Worm (Caenorhabditis elegans): ENCODE results near the gene Y75B7AL.2.
A peak's percentile ranks its signal among the peaks of the same experiment; 100 is the strongest.

Gene Y75B7AL.2

DNA sequence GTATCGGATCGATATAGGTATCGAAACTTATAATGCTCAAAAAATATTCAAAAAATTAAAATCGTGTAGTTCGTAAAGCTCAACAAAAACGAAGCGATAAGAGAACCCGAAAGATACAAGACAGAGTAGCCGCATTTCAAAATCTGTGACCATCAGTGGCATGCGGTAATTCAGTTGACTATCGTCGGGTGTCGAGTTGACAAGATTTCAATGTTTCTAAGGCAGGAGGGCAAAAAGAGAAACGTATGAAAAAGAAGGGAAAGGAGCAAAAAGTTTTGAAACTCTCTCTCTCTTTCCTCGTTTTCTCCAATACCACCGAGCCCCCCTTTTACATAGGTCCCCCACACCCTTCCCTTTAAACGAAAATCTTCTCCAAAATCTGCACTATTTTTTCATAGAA is 36.2 kb downstream of the Y75B7AL.2 start:
- TF ChIP-seq unc-62 (GFP tag; optimal IDR thresholded peaks at IDR 0.05), result no peak
- TF ChIP-seq pha-4 (tag; optimal IDR thresholded peaks at IDR 0.05), result no peak
- peak; percentile 40 for TF ChIP-seq fkh-10 (GFP tag; optimal IDR thresholded peaks at IDR 0.05)
- TF ChIP-seq ZK546.5 (tag; optimal IDR thresholded peaks at IDR 0.05), result no peak
- no peak for TF ChIP-seq elt-1 (tag; optimal IDR thresholded peaks at IDR 0.05)

DNA sequence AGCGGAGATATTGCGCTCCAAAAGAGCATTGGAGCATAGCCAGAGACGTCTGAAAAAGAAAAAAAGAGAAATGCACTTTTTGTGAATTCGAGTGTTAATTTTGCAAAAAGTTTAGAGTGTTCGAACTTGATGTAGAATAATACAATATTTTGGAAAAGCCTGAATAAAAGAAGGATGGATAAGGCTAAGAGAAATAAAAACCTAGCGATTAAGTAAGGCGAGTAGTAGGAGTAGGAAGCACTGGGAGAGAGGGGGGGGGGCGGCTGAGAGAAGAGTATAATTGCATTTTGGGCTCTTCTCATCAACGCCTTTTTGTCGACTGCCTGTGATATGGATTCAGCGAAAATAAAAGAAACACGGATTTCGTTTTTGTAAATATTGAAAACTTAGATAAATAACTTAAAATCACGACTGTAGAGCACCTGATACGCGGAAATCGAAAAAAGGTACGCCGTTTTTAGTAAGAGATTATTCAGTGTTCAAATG is 40.0 kb downstream of the Y75B7AL.2 start, which contains the start of gene F16B3.3:
Gene F16B3.3 (minus strand): TSS at position 51 of the 486 bp plus-strand sequence.
- TF ChIP-seq mml-1 (tag; optimal IDR thresholded peaks at IDR 0.05), result no peak
- TF ChIP-seq nhr-12 (tag; optimal IDR thresholded peaks at IDR 0.05), result no peak
- no peak for TF ChIP-seq aly-2 (tag; optimal IDR thresholded peaks at IDR 0.05)
- TF ChIP-seq nhr-76 (tag; optimal IDR thresholded peaks at IDR 0.05), result no peak
- no peak for TF ChIP-seq tbx-2 (tag; optimal IDR thresholded peaks at IDR 0.05)
- TF ChIP-seq fkh-2 (tag; optimal IDR thresholded peaks at IDR 0.05), result no peak
- no peak for TF ChIP-seq nhr-28 (tag; optimal IDR thresholded peaks at IDR 0.05)
- TF ChIP-seq nhr-43 (tag; optimal IDR thresholded peaks at IDR 0.05; ENCODE audit: poor library complexity, severe bottlenecking), result no peak
- no peak for TF ChIP-seq eor-1 (tag; optimal IDR thresholded peaks at IDR 0.05)
- TF ChIP-seq mdl-1 (tag; optimal IDR thresholded peaks at IDR 0.05), result no peak
- no peak for TF ChIP-seq unc-62 (GFP tag; optimal IDR thresholded peaks at IDR 0.05)
- no peak for TF ChIP-seq zag-1 (tag; optimal IDR thresholded peaks at IDR 0.05)
- TF ChIP-seq egl-27 (tag; optimal IDR thresholded peaks at IDR 0.05), result no peak
- no peak for TF ChIP-seq ceh-16 (tag; optimal IDR thresholded peaks at IDR 0.05)
- no peak for TF ChIP-seq fkh-10 (GFP tag; optimal IDR thresholded peaks at IDR 0.05)

DNA sequence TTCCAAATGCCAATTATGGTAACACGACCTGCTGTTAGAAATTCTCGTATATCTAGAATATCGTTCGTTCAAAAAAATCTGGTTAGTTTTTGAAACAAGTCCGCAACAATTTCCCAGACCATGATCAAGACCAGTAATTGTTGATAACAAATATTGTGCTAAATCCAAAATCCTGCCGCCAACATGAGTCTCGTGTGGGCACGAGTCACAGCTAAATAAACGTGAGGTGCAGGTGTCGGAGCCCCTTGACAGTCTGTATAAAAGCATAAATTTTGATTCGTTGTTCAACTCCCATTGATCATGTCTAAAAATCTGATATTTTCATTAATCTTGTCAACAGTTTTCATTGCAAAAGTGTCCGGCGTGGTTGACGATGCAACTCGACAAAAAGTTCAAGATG is 43.1 kb downstream of the Y75B7AL.2 start, which contains the start of gene F16B3.2:
Gene F16B3.2 (plus strand): TSS at position 301 of the 400 bp plus-strand sequence.
- TF ChIP-seq jun-1 (tag; optimal IDR thresholded peaks at IDR 0.05) (no peak), pha-4 (tag; optimal IDR thresholded peaks at IDR 0.05) (no peak), lin-39 (tag; optimal IDR thresholded peaks at IDR 0.05) (no peak), skn-1 (tag; optimal IDR thresholded peaks at IDR 0.05) (no peak), ceh-9 (tag; optimal IDR thresholded peaks at IDR 0.05) (no peak), elt-3 (tag; optimal IDR thresholded peaks at IDR 0.05) (no peak), fkh-10 (GFP tag; optimal IDR thresholded peaks at IDR 0.05) (no peak), ceh-16 (tag; optimal IDR thresholded peaks at IDR 0.05) (no peak), ZK546.5 (tag; optimal IDR thresholded peaks at IDR 0.05) (no peak), daf-12 (tag; optimal IDR thresholded peaks at IDR 0.05) (no peak), elt-2 (tag; optimal IDR thresholded peaks at IDR 0.05) (no peak), ceh-28 (tag; optimal IDR thresholded peaks at IDR 0.05) (no peak), lin-15B (tag; optimal IDR thresholded peaks at IDR 0.05) (no peak), tbx-2 (tag; optimal IDR thresholded peaks at IDR 0.05) (no peak), unc-62 (GFP tag; optimal IDR thresholded peaks at IDR 0.05) (no peak), nhr-28 (tag; optimal IDR thresholded peaks at IDR 0.05) (no peak), R02D3.7 (tag; optimal IDR thresholded peaks at IDR 0.05) (no peak), egl-27 (tag; optimal IDR thresholded peaks at IDR 0.05) (no peak), sea-2 (GFP tag; optimal IDR thresholded peaks at IDR 0.05) (no peak), aly-2 (tag; optimal IDR thresholded peaks at IDR 0.05) (no peak)

ce11 chrV:1313274-1313673 is 44.7 kb downstream of the Y75B7AL.2 start:
- TF ChIP-seq elt-2 (tag; optimal IDR thresholded peaks at IDR 0.05) (no peak), pqm-1 (tag; optimal IDR thresholded peaks at IDR 0.05) (no peak), ceh-9 (tag; optimal IDR thresholded peaks at IDR 0.05) (no peak), nhr-23 (tag; optimal IDR thresholded peaks at IDR 0.05) (no peak), ceh-82 (tag; optimal IDR thresholded peaks at IDR 0.05) (no peak), nfya-1 (tag; optimal IDR thresholded peaks at IDR 0.05; ENCODE audit: insufficient read depth) (no peak), ZK546.5 (tag; optimal IDR thresholded peaks at IDR 0.05) (no peak), fos-1 (tag; optimal IDR thresholded peaks at IDR 0.05) (no peak), R02D3.7 (tag; optimal IDR thresholded peaks at IDR 0.05) (no peak), nhr-237 (tag; optimal IDR thresholded peaks at IDR 0.05) (no peak), lin-39 (tag; optimal IDR thresholded peaks at IDR 0.05) (no peak), unc-39 (tag; optimal IDR thresholded peaks at IDR 0.05) (no peak), nhr-43 (tag; optimal IDR thresholded peaks at IDR 0.05; ENCODE audit: poor library complexity, severe bottlenecking) (no peak), fkh-10 (GFP tag; optimal IDR thresholded peaks at IDR 0.05) (no peak)
